Fruit fly (Drosophila melanogaster) whole organism, embryonic: ENCODE data around the gene CG31268.
"Not testable (repeated sequence)": the region's sequence is repeated elsewhere in the genome, so short reads cannot be mapped to it uniquely, and the experiment has no call there.

ENCODE experiments used
- Atf-2 ChIP-seq: fragments of 200-800 bp; sonication (Bioruptor generic); optimal IDR thresholded peaks from 2 replicates; lab custom pipeline; 2016; ENCODE audit warnings: missing biosample characterization, missing genetic modification characterization
- CG10147 ChIP-seq: fragments of 200-800 bp; sonication (Bioruptor generic); optimal IDR thresholded peaks from 2 replicates; lab custom pipeline; 2019; ENCODE audit warnings: missing biosample characterization, mild to moderate bottlenecking, missing genetic modification characterization, moderate library complexity
- CG11560 ChIP-seq: fragments of 200-800 bp; sonication (Bioruptor generic); IDR thresholded peaks from 3 replicates; pipeline ENCODE4 v1.3.6; 2022; ENCODE audit warnings: missing biosample characterization, missing genetic modification characterization
- CG13894 ChIP-seq: fragments of 200-800 bp; sonication (Bioruptor generic); optimal IDR thresholded peaks from 3 replicates; lab custom pipeline; 2018; ENCODE audit warnings: missing biosample characterization, mild to moderate bottlenecking, missing genetic modification characterization, moderate library complexity
- CG14014 ChIP-seq: fragments of 200-800 bp; sonication (Bioruptor generic); IDR thresholded peaks from 2 replicates; pipeline ENCODE4 v1.3.6; 2022; ENCODE audit warnings: missing biosample characterization, missing genetic modification characterization
- CG14441 ChIP-seq: fragments of 200-800 bp; sonication (Bioruptor generic); IDR thresholded peaks from 2 replicates; pipeline ENCODE4 v1.3.6; 2022; ENCODE audit warnings: missing biosample characterization, missing genetic modification characterization
- CG15269 ChIP-seq: fragments of 200-800 bp; sonication (Bioruptor generic); optimal IDR thresholded peaks from 2 replicates; lab custom pipeline; 2018; ENCODE audit warnings: missing biosample characterization, mild to moderate bottlenecking, missing genetic modification characterization, moderate library complexity
- CG1603 ChIP-seq: fragments of 200-800 bp; sonication (Bioruptor generic); optimal IDR thresholded peaks from 2 replicates; lab custom pipeline; 2019; ENCODE audit warnings: missing biosample characterization, mild to moderate bottlenecking, missing genetic modification characterization, moderate library complexity
- CG17186 ChIP-seq: fragments of 200-800 bp; sonication (Bioruptor generic); optimal IDR thresholded peaks from 3 replicates; lab custom pipeline; 2017; ENCODE audit warnings: missing biosample characterization, missing genetic modification reagents, missing genetic modification characterization
- CG2199 ChIP-seq: fragments of 200-800 bp; sonication (Bioruptor generic); IDR thresholded peaks from 3 replicates; pipeline ENCODE4 v1.3.6; 2022; ENCODE audit warnings: missing biosample characterization, missing genetic modification characterization
- CG2678 ChIP-seq: fragments of 200-800 bp; sonication (Bioruptor generic); optimal IDR thresholded peaks from 3 replicates; lab custom pipeline; 2019; ENCODE audit warnings: missing biosample characterization, mild to moderate bottlenecking, missing genetic modification characterization, moderate library complexity
- CG32532 ChIP-seq: fragments of 200-800 bp; sonication (Bioruptor generic); IDR thresholded peaks from 2 replicates; pipeline ENCODE4 v1.3.6; 2022; ENCODE audit warnings: missing biosample characterization, missing genetic modification characterization
- CG4854 ChIP-seq: fragments of 200-800 bp; sonication (Bioruptor generic); optimal IDR thresholded peaks from 2 replicates; lab custom pipeline; 2016; ENCODE audit warnings: missing biosample characterization, missing genetic modification characterization, inconsistent platforms
- CG5180 ChIP-seq: fragments of 200-800 bp; sonication (Bioruptor generic); optimal IDR thresholded peaks from 3 replicates; lab custom pipeline; 2017; ENCODE audit warnings: missing biosample characterization, missing genetic modification characterization, mild to moderate bottlenecking, moderate library complexity, missing genetic modification reagents
- CG6654 ChIP-seq: fragments of 200-800 bp; sonication (Bioruptor generic); optimal IDR thresholded peaks from 2 replicates; lab custom pipeline; 2017; ENCODE audit warnings: missing biosample characterization, mild to moderate bottlenecking, missing genetic modification characterization
- CG8924 ChIP-seq: fragments of 200-800 bp; optimal IDR thresholded peaks from 3 replicates; lab custom pipeline; 2019; ENCODE audit warnings: missing biosample characterization, mild to moderate bottlenecking, missing genetic modification characterization, moderate library complexity
- CG9609 ChIP-seq: fragments of 200-800 bp; sonication (Bioruptor generic); optimal IDR thresholded peaks from 3 replicates; lab custom pipeline; 2016; ENCODE audit warnings: missing biosample characterization, missing genetic modification characterization
- D ChIP-seq, 2 experiments: fragments of 200-800 bp in 1 of 2; fragments of >200 bp in 1 of 2; sonication (Bioruptor generic) in 1 of 2; optimal IDR thresholded peaks; 2 replicates in 1 of 2; 3 replicates in 1 of 2; lab custom pipeline; 2017; ENCODE audit warnings: mild to moderate bottlenecking in 1 of 2, missing biosample characterization in 1 of 2, missing genetic modification characterization in 1 of 2, missing genetic modification reagents in 1 of 2
- Dek ChIP-seq: fragments of 200-800 bp; sonication (Bioruptor generic); optimal IDR thresholded peaks from 3 replicates; lab custom pipeline; 2019; ENCODE audit warnings: missing biosample characterization, mild to moderate bottlenecking, missing genetic modification characterization, moderate library complexity
- Dfd ChIP-seq, 2 experiments: fragments of >200 bp; optimal IDR thresholded peaks; 2 replicates each; lab custom pipeline; 2017; ENCODE audit warnings: missing biosample characterization in 2 of 2, missing genetic modification characterization in 2 of 2
- Dip3 ChIP-seq: fragments of 200-800 bp; sonication (Bioruptor generic); optimal IDR thresholded peaks from 3 replicates; lab custom pipeline; 2016; ENCODE audit warnings: missing biosample characterization, missing genetic modification characterization
- E2f1 ChIP-seq: fragments of 200-800 bp; sonication (Bioruptor generic); IDR thresholded peaks from 2 replicates; pipeline ENCODE4 v1.3.6; 2022; ENCODE audit warnings: missing biosample characterization, missing genetic modification characterization
- HmgZ ChIP-seq: fragments of 200-800 bp; sonication (Bioruptor generic); optimal IDR thresholded peaks from 2 replicates; lab custom pipeline; 2018; ENCODE audit warnings: missing biosample characterization, mild to moderate bottlenecking, missing genetic modification characterization
- Mes4 ChIP-seq: fragments of 200-800 bp; sonication (Bioruptor generic); optimal IDR thresholded peaks from 2 replicates; lab custom pipeline; 2016; ENCODE audit warnings: missing biosample characterization, missing genetic modification characterization
- Nf-YC ChIP-seq: fragments of 200-800 bp; optimal IDR thresholded peaks from 3 replicates; lab custom pipeline; 2019; ENCODE audit warnings: missing biosample characterization, mild to moderate bottlenecking, missing genetic modification characterization, moderate library complexity
- Oli ChIP-seq: fragments of 200-800 bp; sonication (Bioruptor generic); optimal IDR thresholded peaks from 2 replicates; lab custom pipeline; 2018; ENCODE audit warnings: missing biosample characterization, mild to moderate bottlenecking, missing genetic modification characterization, moderate library complexity
- Sox102F ChIP-seq: fragments of 200-800 bp; sonication (Bioruptor generic); optimal IDR thresholded peaks from 2 replicates; lab custom pipeline; 2018; ENCODE audit warnings: missing biosample characterization, mild to moderate bottlenecking, missing genetic modification characterization, moderate library complexity
- Trl ChIP-seq, 3 experiments: fragments of >200 bp in 2 of 3; fragments of 200-800 bp in 1 of 3; sonication (Bioruptor generic) in 1 of 3; optimal IDR thresholded peaks; 2 replicates in 1 of 3; 3 replicates in 2 of 3; lab custom pipeline; 2016 to 2017; ENCODE audit warnings: missing biosample characterization in 1 of 3, missing genetic modification characterization in 1 of 3
- ash1 ChIP-seq: fragments of 200-800 bp; sonication (Bioruptor generic); optimal IDR thresholded peaks from 2 replicates; lab custom pipeline; 2018; ENCODE audit warnings: missing biosample characterization, mild to moderate bottlenecking, missing genetic modification characterization
- cwo ChIP-seq: fragments of 200-800 bp; sonication (Bioruptor generic); optimal IDR thresholded peaks from 3 replicates; lab custom pipeline; 2017; ENCODE audit warnings: missing biosample characterization, missing genetic modification characterization, mild to moderate bottlenecking, moderate library complexity, missing genetic modification reagents
- dm ChIP-seq: fragments of 200-800 bp; sonication (Bioruptor generic); optimal IDR thresholded peaks from 3 replicates; lab custom pipeline; 2016; ENCODE audit warnings: missing biosample characterization, missing genetic modification characterization
- dmrt99B ChIP-seq: fragments of 200-800 bp; sonication (Bioruptor generic); optimal IDR thresholded peaks from 2 replicates; lab custom pipeline; 2018; ENCODE audit warnings: missing biosample characterization, mild to moderate bottlenecking, missing genetic modification characterization, moderate library complexity
- gem ChIP-seq: fragments of 200-800 bp; sonication (Bioruptor generic); optimal IDR thresholded peaks from 2 replicates; lab custom pipeline; 2019; ENCODE audit warnings: missing biosample characterization, mild to moderate bottlenecking, missing genetic modification characterization, moderate library complexity
- grau ChIP-seq: fragments of 200-800 bp; optimal IDR thresholded peaks from 3 replicates; lab custom pipeline; 2019; ENCODE audit warnings: missing biosample characterization, mild to moderate bottlenecking, missing genetic modification characterization, moderate library complexity
- kni ChIP-seq: fragments of 200-800 bp; sonication (Bioruptor generic); optimal IDR thresholded peaks from 3 replicates; lab custom pipeline; 2017; ENCODE audit warnings: mild to moderate bottlenecking, missing biosample characterization, missing genetic modification reagents, missing genetic modification characterization
- lab ChIP-seq: fragments of 200-800 bp; sonication (Bioruptor generic); optimal IDR thresholded peaks from 3 replicates; lab custom pipeline; 2017; ENCODE audit warnings: missing biosample characterization, missing genetic modification characterization, mild to moderate bottlenecking, moderate library complexity, missing genetic modification reagents
- mam ChIP-seq: fragments of 200-800 bp; sonication (Bioruptor generic); optimal IDR thresholded peaks from 3 replicates; lab custom pipeline; 2016; ENCODE audit warnings: missing biosample characterization, missing genetic modification characterization
- pan ChIP-seq, 4 experiments: fragments of >200 bp in 3 of 4; fragments of 200-800 bp in 1 of 4; sonication (Bioruptor generic) in 1 of 4; optimal IDR thresholded peaks in 3 of 4; IDR thresholded peaks in 1 of 4; 2 replicates each; pipeline versions ENCODE4 v1.3.6 to Lab custom; 2017 to 2022; ENCODE audit warnings: missing biosample characterization in 2 of 4, missing genetic modification characterization in 2 of 4, mixed read lengths in 1 of 4
- sisA ChIP-seq: fragments of 200-800 bp; sonication (Bioruptor generic); IDR thresholded peaks from 2 replicates; pipeline ENCODE4 v1.3.6; 2022; ENCODE audit warnings: missing biosample characterization, missing genetic modification characterization
- stwl ChIP-seq: fragments of 200-800 bp; sonication (Bioruptor generic); optimal IDR thresholded peaks from 3 replicates; lab custom pipeline; 2018; ENCODE audit warnings: missing biosample characterization, mild to moderate bottlenecking, missing genetic modification characterization, moderate library complexity
- tio ChIP-seq: fragments of 200-800 bp; sonication (Bioruptor generic); optimal IDR thresholded peaks from 2 replicates; lab custom pipeline; 2017; ENCODE audit warnings: missing biosample characterization, missing genetic modification characterization, inconsistent platforms
- unpg ChIP-seq: fragments of 200-800 bp; sonication (Bioruptor generic); optimal IDR thresholded peaks from 3 replicates; lab custom pipeline; 2018; ENCODE audit warnings: missing biosample characterization, mild to moderate bottlenecking, missing genetic modification characterization, moderate library complexity
- usp ChIP-seq: fragments of >200 bp; optimal IDR thresholded peaks from 2 replicates; lab custom pipeline; 2017; ENCODE audit warnings: missing biosample characterization, missing genetic modification characterization
- wdn ChIP-seq: fragments of 200-800 bp; sonication (Bioruptor generic); IDR thresholded peaks from 2 replicates; pipeline ENCODE4 v1.3.6; 2022; ENCODE audit warnings: missing biosample characterization, missing genetic modification characterization

Gene CG31268

DNA sequence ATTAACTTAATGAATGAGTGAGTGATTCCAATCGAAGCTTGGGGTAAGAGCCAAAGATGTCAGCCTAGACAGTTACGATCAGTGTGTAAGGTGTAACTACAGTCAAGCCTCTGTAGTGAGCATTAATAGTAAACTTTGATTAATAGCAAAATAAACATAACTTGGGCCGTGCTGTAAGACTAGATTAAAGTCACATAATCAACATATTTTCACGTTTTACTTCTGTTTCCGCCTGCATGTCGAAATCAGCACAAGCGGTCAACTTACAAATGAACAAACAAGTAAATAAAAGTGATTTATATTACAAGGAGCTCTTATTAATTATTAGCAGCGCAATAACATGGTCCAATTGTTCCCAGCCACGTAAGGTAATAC, 43.7 kb upstream of the CG31268 start (continued):
- TF ChIP-seq Sox102F (GFP tag; lab: Kevin White, UChicago) (peak; percentile 11), grau (tag; lab: Kevin White, UChicago) (peak; percentile 81), CG32532 (GFP tag; lab: Robert Waterston, UW) (no peak), gem (tag; lab: Kevin White, UChicago) (peak; percentile 36), CG11560 (tag; lab: Robert Waterston, UW) (no peak), pan (optimal IDR thresholded peaks at IDR 0.05; lab: Kevin White, UChicago) (no peak), pan (GFP tag; optimal IDR thresholded peaks at IDR 0.05 in 1 of 2, IDR thresholded peaks at IDR 0.05 in 1 of 2) (no peak), Oli (tag; lab: Kevin White, UChicago) (peak; percentile 21), wdn (no peak), unpg (GFP tag; lab: Kevin White, UChicago) (peak; percentile 33), CG15269 (tag; lab: Kevin White, UChicago) (peak; percentile 24), CG2678 (tag; lab: Kevin White, UChicago) (peak; percentile 8), Trl (optimal IDR thresholded peaks at IDR 0.05; lab: Kevin White, UChicago) (peak in 1 of 2 experiments; percentile 20), Trl (GFP tag; optimal IDR thresholded peaks at IDR 0.05; lab: Kevin White, UChicago) (no peak), lab (no peak), dmrt99B (tag; lab: Kevin White, UChicago) (peak; percentile 7), E2f1 (GFP tag; lab: Robert Waterston, UW) (no peak)

DNA sequence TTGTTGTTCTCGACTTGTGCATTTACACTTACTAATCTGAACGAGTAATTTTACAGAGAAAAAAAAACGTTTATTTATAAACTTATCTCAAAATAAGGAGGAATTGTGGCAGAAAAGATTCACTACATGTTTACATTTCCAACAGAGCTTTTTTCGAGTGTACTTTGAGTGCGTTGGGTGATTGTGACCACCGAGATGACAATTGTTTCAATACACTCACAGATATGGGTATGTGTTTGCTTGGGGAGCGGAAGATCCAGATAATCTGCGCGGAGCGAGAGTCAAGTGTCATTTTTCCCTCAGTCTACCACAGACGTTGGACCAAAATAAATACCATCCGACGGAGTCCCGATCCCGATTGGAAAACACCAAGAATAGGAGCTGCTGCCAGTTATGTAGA, 43.1 kb upstream of the CG31268 start, which contains the start of gene MESK4:
Gene MESK4 (plus strand): TSS at position 301 of the 400 bp plus-strand sequence.
- TF ChIP-seq HmgZ; sisA (GFP tag; lab: Robert Waterston, UW); Trl (optimal IDR thresholded peaks at IDR 0.05; lab: Kevin White, UChicago); Trl (GFP tag; optimal IDR thresholded peaks at IDR 0.05; lab: Kevin White, UChicago): not testable (repeated sequence)

DNA sequence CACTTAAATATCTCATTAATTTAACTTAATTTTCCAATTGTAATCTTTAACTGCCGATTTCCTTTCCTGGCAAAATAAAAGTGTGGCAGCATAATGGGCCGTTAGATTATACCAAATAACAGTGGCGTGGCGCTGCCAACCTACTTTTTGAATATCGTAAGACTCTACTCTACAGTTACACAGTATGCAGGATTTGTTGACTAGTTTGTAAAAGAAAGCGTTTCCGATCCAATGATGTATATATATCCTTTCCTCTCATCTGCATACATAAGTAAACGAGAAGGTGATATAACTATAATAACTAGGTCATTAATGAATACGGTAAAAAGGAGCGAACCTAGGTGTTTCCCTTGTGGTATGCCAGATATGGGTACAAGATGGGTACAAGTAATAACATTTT, 39.8 kb upstream of the CG31268 start, which contains the start of gene EMC2B:
Gene EMC2B (minus strand): TSS at position 98 of the 400 bp plus-strand sequence.
- TF ChIP-seq CG5180 (GFP tag; lab: Kevin White, UChicago) (no peak), Dek (tag; lab: Kevin White, UChicago) (peak; percentile 40), CG6654 (no peak), CG14441 (GFP tag; lab: Robert Waterston, UW) (no peak), CG1603 (tag; lab: Kevin White, UChicago) (peak; percentile 70), Atf-2 (GFP tag; lab: Kevin White, UChicago) (no peak), ash1 (no peak), CG14014 (GFP tag; lab: Robert Waterston, UW) (no peak), CG10147 (GFP tag; lab: Kevin White, UChicago) (no peak), pan (optimal IDR thresholded peaks at IDR 0.05; lab: Kevin White, UChicago) (no peak), pan (GFP tag; optimal IDR thresholded peaks at IDR 0.05 in 1 of 2, IDR thresholded peaks at IDR 0.05 in 1 of 2) (no peak), CG9609 (GFP tag; lab: Kevin White, UChicago) (peak; percentile 41), CG8924 (tag; lab: Kevin White, UChicago) (peak; percentile 30), stwl (tag; lab: Kevin White, UChicago) (peak; percentile 88), usp (GFP tag; lab: Kevin White, UChicago) (no peak), grau (tag; lab: Kevin White, UChicago) (peak; percentile 34), kni (GFP tag; lab: Kevin White, UChicago) (no peak), CG13894 (tag; lab: Kevin White, UChicago) (no peak), Dfd (GFP tag; optimal IDR thresholded peaks at IDR 0.05; lab: Kevin White, UChicago) (no peak), dm (GFP tag; lab: Kevin White, UChicago) (peak; percentile 43), CG2199 (no peak), Sox102F (GFP tag; lab: Kevin White, UChicago) (no peak), cwo (GFP tag; lab: Kevin White, UChicago) (no peak), Mes4 (GFP tag; lab: Kevin White, UChicago) (no peak), tio (GFP tag; lab: Kevin White, UChicago) (no peak), unpg (GFP tag; lab: Kevin White, UChicago) (peak; percentile 52), mam (peak; percentile 56), CG4854 (no peak), CG17186 (GFP tag; lab: Kevin White, UChicago) (no peak), D (optimal IDR thresholded peaks at IDR 0.05; lab: Kevin White, UChicago) (no peak), D (GFP tag; optimal IDR thresholded peaks at IDR 0.05; lab: Kevin White, UChicago) (no peak), Nf-YC (tag; lab: Kevin White, UChicago) (peak; percentile 41), Dip3 (GFP tag; lab: Kevin White, UChicago) (peak; percentile 35)
